Worm (Caenorhabditis elegans) whole organism, L1 larva: ENCODE data around the gene cnc-10.

Experiments
- C34B4.2 ChIP-seq: sonication (generic microtip); optimal IDR thresholded peaks from 2 replicates; lab custom pipeline; 2017; ENCODE audit warnings: mild to moderate bottlenecking, missing genetic modification characterization, missing compliant biosample characterization
- elt-3 ChIP-seq, 6 experiments: fragments of 150-350 bp in 1 of 6; sonication (generic microtip); optimal IDR thresholded peaks; 2 replicates each; lab custom pipeline; 2017 to 2018; ENCODE audit warnings: missing biosample characterization in 6 of 6, missing genetic modification characterization in 6 of 6, inconsistent platforms in 1 of 6
- lin-14 ChIP-seq: fragments of 200-800 bp; sonication (Bioruptor generic); optimal IDR thresholded peaks from 2 replicates; lab custom pipeline; 2018; ENCODE audit warnings: mild to moderate bottlenecking, missing genetic modification characterization, moderate library complexity, missing compliant biosample characterization
- nhr-12 ChIP-seq: sonication (generic microtip); optimal IDR thresholded peaks from 2 replicates; lab custom pipeline; 2017; ENCODE audit warnings: missing biosample characterization, missing genetic modification characterization
- nhr-71 ChIP-seq: sonication (generic microtip); optimal IDR thresholded peaks from 2 replicates; lab custom pipeline; 2016; ENCODE audit warnings: mild to moderate bottlenecking, missing genetic modification characterization, moderate library complexity, missing compliant biosample characterization
- pqm-1 ChIP-seq: sonication (generic microtip); optimal IDR thresholded peaks from 3 replicates; lab custom pipeline; 2017; ENCODE audit warnings: missing biosample characterization, missing genetic modification characterization
- swsn-7 ChIP-seq: sonication (generic microtip); optimal IDR thresholded peaks from 2 replicates; lab custom pipeline; 2016; ENCODE audit warnings: missing genetic modification characterization, missing compliant biosample characterization
- unc-62 ChIP-seq: fragments of 150-350 bp; optimal IDR thresholded peaks from 2 replicates; lab custom pipeline; 2014; ENCODE audit warnings: missing biosample characterization, missing genetic modification reagents, missing genetic modification characterization

- no peak for TF ChIP-seq C34B4.2
- no peak for TF ChIP-seq lin-14 (GFP tag; lab: Kevin White, UChicago)
- TF ChIP-seq nhr-71 (tag; lab: Kevin White, UChicago): no peak
- TF ChIP-seq pqm-1 (tag; lab: Kevin White, UChicago): no peak
- no peak for TF ChIP-seq elt-3 (tag; optimal IDR thresholded peaks at IDR 0.05; lab: Kevin White, UChicago)
- TF ChIP-seq unc-62 (GFP tag; lab: Kevin White, UChicago): no peak
- no peak for TF ChIP-seq swsn-7 (tag; lab: Kevin White, UChicago)
- no peak for TF ChIP-seq nhr-12
Measured at ce11 chrV:11155553-11155952, 27.5 kb upstream of the cnc-10 start, which contains the start of gene srg-38.
